Fruit fly (Drosophila melanogaster) whole organism, embryonic: ENCODE measurements around the gene alphaTub84B.

Source experiments
- Abd-B ChIP-seq: fragments of 200-800 bp; sonication (Bioruptor generic); optimal IDR thresholded peaks from 2 replicates; lab custom pipeline; 2018; ENCODE audit warnings: missing biosample characterization, mild to moderate bottlenecking, missing genetic modification characterization, moderate library complexity
- CG11247 ChIP-seq: fragments of 200-800 bp; sonication (Bioruptor generic); IDR thresholded peaks from 2 replicates; pipeline ENCODE4 v1.3.6; 2022; ENCODE audit warnings: missing biosample characterization, missing genetic modification characterization
- CG12942 ChIP-seq: fragments of 200-800 bp; sonication (Bioruptor generic); optimal IDR thresholded peaks from 3 replicates; lab custom pipeline; 2016; ENCODE audit warnings: missing biosample characterization, missing genetic modification characterization
- CG13624 ChIP-seq: fragments of 200-800 bp; sonication (Bioruptor generic); optimal IDR thresholded peaks from 2 replicates; lab custom pipeline; 2016; ENCODE audit warnings: missing biosample characterization, missing genetic modification characterization
- CG13775 ChIP-seq: fragments of 200-800 bp; sonication (Bioruptor generic); optimal IDR thresholded peaks from 3 replicates; lab custom pipeline; 2017; ENCODE audit warnings: missing biosample characterization, mild to moderate bottlenecking, missing genetic modification characterization
- CG14860 ChIP-seq: fragments of 200-800 bp; sonication (Bioruptor generic); IDR thresholded peaks from 3 replicates; pipeline ENCODE4 v1.3.6; 2022; ENCODE audit warnings: missing biosample characterization, missing genetic modification characterization; ENCODE audit not compliant: partially characterized antibody
- CG14965 ChIP-seq: fragments of 200-800 bp; sonication (Bioruptor generic); optimal IDR thresholded peaks from 2 replicates; lab custom pipeline; 2016; ENCODE audit warnings: missing biosample characterization, missing genetic modification characterization, borderline replicate concordance
- CG16815 ChIP-seq: fragments of 200-800 bp; sonication (Bioruptor generic); optimal IDR thresholded peaks from 3 replicates; lab custom pipeline; 2017; ENCODE audit warnings: missing biosample characterization, mild to moderate bottlenecking, missing genetic modification characterization
- CG17186 ChIP-seq: fragments of 200-800 bp; sonication (Bioruptor generic); optimal IDR thresholded peaks from 3 replicates; lab custom pipeline; 2017; ENCODE audit warnings: missing biosample characterization, missing genetic modification reagents, missing genetic modification characterization
- CG17385 ChIP-seq: fragments of 200-800 bp; sonication (Bioruptor generic); optimal IDR thresholded peaks from 3 replicates; lab custom pipeline; 2018; ENCODE audit warnings: missing biosample characterization, mild to moderate bottlenecking, missing genetic modification characterization
- CG17829 ChIP-seq: fragments of 200-800 bp; optimal IDR thresholded peaks from 2 replicates; lab custom pipeline; 2019; ENCODE audit warnings: missing biosample characterization, mild to moderate bottlenecking, missing genetic modification characterization, moderate library complexity
- CG31441 ChIP-seq: fragments of 200-800 bp; sonication (Bioruptor generic); IDR thresholded peaks from 2 replicates; pipeline ENCODE4 v1.3.6; 2022; ENCODE audit warnings: missing biosample characterization, missing genetic modification characterization
- CG4854 ChIP-seq: fragments of 200-800 bp; sonication (Bioruptor generic); optimal IDR thresholded peaks from 2 replicates; lab custom pipeline; 2016; ENCODE audit warnings: missing biosample characterization, missing genetic modification characterization, inconsistent platforms
- CG6254 ChIP-seq: fragments of 200-800 bp; sonication (Bioruptor generic); optimal IDR thresholded peaks from 3 replicates; lab custom pipeline; 2017; ENCODE audit warnings: mild to moderate bottlenecking, missing biosample characterization, missing genetic modification reagents, missing genetic modification characterization
- CG7271 ChIP-seq: fragments of 200-800 bp; sonication (Bioruptor generic); optimal IDR thresholded peaks from 2 replicates; lab custom pipeline; 2018; ENCODE audit warnings: missing biosample characterization, mild to moderate bottlenecking, missing genetic modification characterization, moderate library complexity
- CG7357 ChIP-seq: fragments of 200-800 bp; sonication (Bioruptor generic); IDR thresholded peaks from 3 replicates; pipeline ENCODE4 v1.3.6; 2022; ENCODE audit warnings: missing biosample characterization, missing genetic modification characterization
- CG9817 ChIP-seq: fragments of 200-800 bp; sonication (Bioruptor generic); optimal IDR thresholded peaks from 2 replicates; lab custom pipeline; 2018; ENCODE audit warnings: missing biosample characterization, mild to moderate bottlenecking, missing genetic modification characterization, moderate library complexity
- D ChIP-seq, 2 experiments: fragments of 200-800 bp in 1 of 2; fragments of >200 bp in 1 of 2; sonication (Bioruptor generic) in 1 of 2; optimal IDR thresholded peaks; 2 replicates in 1 of 2; 3 replicates in 1 of 2; lab custom pipeline; 2017; ENCODE audit warnings: mild to moderate bottlenecking in 1 of 2, missing biosample characterization in 1 of 2, missing genetic modification characterization in 1 of 2, missing genetic modification reagents in 1 of 2
- Dad ChIP-seq: fragments of 200-800 bp; sonication (Bioruptor generic); optimal IDR thresholded peaks from 3 replicates; lab custom pipeline; 2016; ENCODE audit warnings: missing biosample characterization, missing genetic modification characterization
- Dp ChIP-seq: fragments of 200-800 bp; sonication (Bioruptor generic); optimal IDR thresholded peaks from 2 replicates; lab custom pipeline; 2018; ENCODE audit warnings: missing biosample characterization, mild to moderate bottlenecking, missing genetic modification characterization, moderate library complexity
- Eip74EF ChIP-seq, 2 experiments: fragments of 200-800 bp in 1 of 2; fragments of >200 bp in 1 of 2; sonication (Bioruptor generic) in 1 of 2; optimal IDR thresholded peaks; 2 replicates each; lab custom pipeline; 2017 to 2019; ENCODE audit warnings: missing biosample characterization in 2 of 2, missing genetic modification characterization in 2 of 2, mild to moderate bottlenecking in 1 of 2, moderate library complexity in 1 of 2
- Fer1 ChIP-seq: fragments of 200-800 bp; sonication (Bioruptor generic); optimal IDR thresholded peaks from 2 replicates; lab custom pipeline; 2017; ENCODE audit warnings: missing biosample characterization, mild to moderate bottlenecking, missing genetic modification characterization
- Gug ChIP-seq: fragments of 200-800 bp; sonication (Bioruptor generic); IDR thresholded peaks from 4 replicates; pipeline ENCODE4 v1.3.6; 2022; ENCODE audit warnings: missing biosample characterization, missing genetic modification characterization
- HLH3B ChIP-seq: fragments of 200-800 bp; sonication (Bioruptor generic); IDR thresholded peaks from 2 replicates; pipeline ENCODE4 v1.3.6; 2022; ENCODE audit warnings: missing biosample characterization, missing genetic modification characterization
- Max ChIP-seq: fragments of 200-800 bp; sonication (Bioruptor generic); optimal IDR thresholded peaks from 2 replicates; lab custom pipeline; 2016; ENCODE audit warnings: missing biosample characterization, mild to moderate bottlenecking, missing genetic modification characterization
- NfI ChIP-seq: fragments of 200-800 bp; sonication (Bioruptor generic); optimal IDR thresholded peaks from 3 replicates; lab custom pipeline; 2018; ENCODE audit warnings: missing biosample characterization, mild to moderate bottlenecking, missing genetic modification characterization, moderate library complexity
- Scr ChIP-seq: fragments of 200-800 bp; sonication (Bioruptor generic); IDR thresholded peaks from 2 replicates; pipeline ENCODE4 v1.3.6; 2022; ENCODE audit warnings: missing biosample characterization, missing genetic modification characterization; ENCODE audit not compliant: partially characterized antibody
- Six4 ChIP-seq: fragments of 200-800 bp; sonication (Bioruptor generic); optimal IDR thresholded peaks from 2 replicates; lab custom pipeline; 2016; ENCODE audit warnings: missing biosample characterization, missing genetic modification characterization
- Sry-δ ChIP-seq: fragments of 200-800 bp; sonication (Bioruptor generic); optimal IDR thresholded peaks from 2 replicates; lab custom pipeline; 2016; ENCODE audit warnings: missing biosample characterization, missing genetic modification characterization
- Taf1 ChIP-seq: fragments of 200-800 bp; sonication (Bioruptor generic); IDR thresholded peaks from 2 replicates; pipeline ENCODE4 v1.3.6; 2022; ENCODE audit warnings: missing biosample characterization, missing genetic modification characterization
- Xbp1 ChIP-seq: fragments of 200-800 bp; sonication (Bioruptor generic); optimal IDR thresholded peaks from 3 replicates; lab custom pipeline; 2016; ENCODE audit warnings: missing biosample characterization, mild to moderate bottlenecking, missing genetic modification characterization
- Xrp1 ChIP-seq: fragments of 200-800 bp; sonication (Bioruptor generic); IDR thresholded peaks from 2 replicates; pipeline ENCODE4 v1.3.6; 2022; ENCODE audit warnings: missing biosample characterization, missing genetic modification characterization
- croc ChIP-seq: fragments of 200-800 bp; sonication (Bioruptor generic); conservative IDR thresholded peaks from 3 replicates; pipeline ENCODE4 v1.3.6; 2022; ENCODE audit warnings: missing biosample characterization, missing genetic modification characterization
- dati ChIP-seq: fragments of 200-800 bp; sonication (Bioruptor generic); IDR thresholded peaks from 2 replicates; pipeline ENCODE4 v1.3.6; 2022; ENCODE audit warnings: missing biosample characterization, missing genetic modification characterization
- disco-r ChIP-seq: fragments of 200-800 bp; sonication (Bioruptor generic); optimal IDR thresholded peaks from 2 replicates; lab custom pipeline; 2016; ENCODE audit warnings: missing biosample characterization, missing genetic modification characterization
- emc ChIP-seq: fragments of 200-800 bp; sonication (Bioruptor generic); optimal IDR thresholded peaks from 2 replicates; lab custom pipeline; 2016; ENCODE audit warnings: missing biosample characterization, missing genetic modification characterization
- gro ChIP-seq: fragments of 200-800 bp; sonication (Bioruptor generic); optimal IDR thresholded peaks from 2 replicates; lab custom pipeline; 2016; ENCODE audit warnings: missing biosample characterization, missing genetic modification characterization
- jumu ChIP-seq: fragments of 200-800 bp; sonication (Bioruptor generic); optimal IDR thresholded peaks from 3 replicates; lab custom pipeline; 2016; ENCODE audit warnings: missing biosample characterization, missing genetic modification characterization
- ken ChIP-seq: fragments of 200-800 bp; sonication (Bioruptor generic); IDR thresholded peaks from 3 replicates; pipeline ENCODE4 v1.3.6; 2022; ENCODE audit warnings: missing biosample characterization, missing genetic modification characterization
- klu ChIP-seq: fragments of 200-800 bp; sonication (Bioruptor generic); IDR thresholded peaks from 2 replicates; pipeline ENCODE4 v1.3.6; 2022; ENCODE audit warnings: missing biosample characterization, missing genetic modification characterization
- mirr ChIP-seq: fragments of 200-800 bp; sonication (Bioruptor generic); optimal IDR thresholded peaks from 3 replicates; lab custom pipeline; 2018; ENCODE audit warnings: missing biosample characterization, mild to moderate bottlenecking, missing genetic modification characterization
- nerfin-2 ChIP-seq: fragments of 200-800 bp; sonication (Bioruptor generic); IDR thresholded peaks from 2 replicates; pipeline ENCODE4 v1.3.6; 2022; ENCODE audit warnings: missing biosample characterization, missing genetic modification characterization; ENCODE audit not compliant: partially characterized antibody
- nmo ChIP-seq: fragments of 200-800 bp; sonication (Bioruptor generic); optimal IDR thresholded peaks from 2 replicates; lab custom pipeline; 2018; ENCODE audit warnings: missing biosample characterization, mild to moderate bottlenecking, missing genetic modification characterization, moderate library complexity
- psq ChIP-seq: fragments of 200-800 bp; sonication (Bioruptor generic); optimal IDR thresholded peaks from 2 replicates; lab custom pipeline; 2017; ENCODE audit warnings: missing biosample characterization, missing genetic modification characterization
- sc ChIP-seq, 3 experiments: fragments of >200 bp in 2 of 3; fragments of 200-800 bp in 1 of 3; sonication (Bioruptor generic) in 1 of 3; optimal IDR thresholded peaks; 2 replicates in 2 of 3; 3 replicates in 1 of 3; lab custom pipeline; 2017; ENCODE audit warnings: mild to moderate bottlenecking in 1 of 3, missing biosample characterization in 1 of 3, missing genetic modification characterization in 1 of 3, missing genetic modification reagents in 1 of 3
- sqz ChIP-seq: fragments of 200-800 bp; sonication (Bioruptor generic); optimal IDR thresholded peaks from 3 replicates; lab custom pipeline; 2018; ENCODE audit warnings: missing biosample characterization, mild to moderate bottlenecking, missing genetic modification characterization
- toy ChIP-seq: fragments of 200-800 bp; sonication (Bioruptor generic); IDR thresholded peaks from 2 replicates; pipeline ENCODE4 v1.3.6; 2022; ENCODE audit warnings: missing biosample characterization, missing genetic modification characterization
- unc-4 ChIP-seq: fragments of 200-800 bp; sonication (Bioruptor generic); IDR thresholded peaks from 2 replicates; pipeline ENCODE4 v1.3.6; 2022; ENCODE audit warnings: missing biosample characterization, missing genetic modification characterization; ENCODE audit not compliant: partially characterized antibody
- wek ChIP-seq: fragments of 200-800 bp; sonication (Bioruptor generic); optimal IDR thresholded peaks from 3 replicates; lab custom pipeline; 2018; ENCODE audit warnings: missing biosample characterization, mild to moderate bottlenecking, missing genetic modification characterization, moderate library complexity

Gene alphaTub84B

dm6 chr3R:7075712-7076183 lies 10.7 kb upstream of the alphaTub84B start (continued):
- TF ChIP-seq Dp (GFP tag; lab: Kevin White, UChicago) (no peak), mirr (GFP tag; lab: Kevin White, UChicago) (peak; percentile 33), NfI (GFP tag; lab: Kevin White, UChicago) (peak; percentile 89), psq (GFP tag; lab: Kevin White, UChicago) (peak; percentile 46), Scr (GFP tag; lab: Robert Waterston, UW) (no peak), Gug (GFP tag; lab: Robert Waterston, UW) (peak; percentile 86), wek (GFP tag; lab: Kevin White, UChicago) (peak; percentile 22), unc-4 (GFP tag; lab: Robert Waterston, UW) (no peak), sqz (GFP tag; lab: Kevin White, UChicago) (no peak), CG4854 (peak; percentile 80), gro (GFP tag; lab: Kevin White, UChicago) (peak; percentile 94), toy (GFP tag; lab: Robert Waterston, UW) (no peak), jumu (GFP tag; lab: Kevin White, UChicago) (peak; percentile 72), CG7357 (peak; percentile 59; the same call in 2 of the 3 replicates), Max (GFP tag; lab: Kevin White, UChicago) (peak; percentile 86), D (optimal IDR thresholded peaks at IDR 0.05; lab: Kevin White, UChicago) (no peak), D (GFP tag; optimal IDR thresholded peaks at IDR 0.05; lab: Kevin White, UChicago) (peak; percentile 91), CG17829 (tag; lab: Kevin White, UChicago) (peak; percentile 92), CG17186 (peak; percentile 70), CG12942 (GFP tag; lab: Kevin White, UChicago) (peak; percentile 77), Xrp1 (no peak), CG31441 (GFP tag; lab: Robert Waterston, UW) (no peak), Eip74EF (GFP tag; optimal IDR thresholded peaks at IDR 0.05; lab: Kevin White, UChicago) (peak in 1 of 2 experiments; percentile 72), ken (GFP tag; lab: Robert Waterston, UW) (no peak), Six4 (peak; percentile 89), CG9817 (tag; lab: Kevin White, UChicago) (peak; percentile 78), CG14860 (GFP tag; lab: Robert Waterston, UW) (no peak), Sry-δ (peak; percentile 56), HLH3B (no peak), croc (GFP tag; lab: Robert Waterston, UW) (peak; percentile 77), Abd-B (GFP tag; lab: Kevin White, UChicago) (peak; percentile 85), CG11247 (no peak), CG13624 (GFP tag; lab: Kevin White, UChicago) (peak; percentile 90), emc (GFP tag; lab: Kevin White, UChicago) (peak; percentile 75), Fer1 (GFP tag; lab: Kevin White, UChicago) (peak; percentile 94), CG7271 (tag; lab: Kevin White, UChicago) (peak; percentile 66), Xbp1 (peak; percentile 92), CG13775 (GFP tag; lab: Kevin White, UChicago) (peak; percentile 87), dati (GFP tag; lab: Robert Waterston, UW) (no peak), CG16815 (peak; percentile 78), CG14965 (GFP tag; lab: Kevin White, UChicago) (peak; percentile 58), CG17385 (GFP tag; lab: Kevin White, UChicago) (peak; percentile 86), disco-r (GFP tag; lab: Kevin White, UChicago) (peak; percentile 58), nerfin-2 (no peak), CG6254 (peak; percentile 80), nmo (GFP tag; lab: Kevin White, UChicago) (peak; percentile 91), Taf1 (no peak), klu (GFP tag; lab: Robert Waterston, UW) (no peak), Dad (GFP tag; lab: Kevin White, UChicago) (peak; percentile 86), sc (optimal IDR thresholded peaks at IDR 0.05; lab: Kevin White, UChicago) (no peak), sc (GFP tag; optimal IDR thresholded peaks at IDR 0.05; lab: Kevin White, UChicago) (peak; percentile 81)
